Worm (Caenorhabditis elegans): Measurements from ENCODE around the gene W02C12.2.

- TF ChIP-seq nhr-43 (tag; optimal IDR thresholded peaks at IDR 0.05; ENCODE audit: poor library complexity, severe bottlenecking) (no peak), snpc-4 (tag; optimal IDR thresholded peaks at IDR 0.05) (no peak), nhr-28 (tag; optimal IDR thresholded peaks at IDR 0.05) (no peak), aly-2 (tag; optimal IDR thresholded peaks at IDR 0.05) (no peak)
Measured at ce11 chrIV:3994318-3994717, 13.5 kb downstream of the W02C12.2 start, which contains the start of gene F47C12.13.
